Fruit fly (Drosophila melanogaster) whole organism, wandering third instar larva: ENCODE results near the gene Tim17a1.

Experiments used
- CG9705 ChIP-seq: fragments of 200-800 bp; sonication (Bioruptor generic); optimal IDR thresholded peaks from 2 replicates; lab custom pipeline; 2018; ENCODE audit warnings: missing biosample characterization, mild to moderate bottlenecking, missing genetic modification characterization
- HLH106 ChIP-seq: fragments of 200-800 bp; optimal IDR thresholded peaks from 3 replicates; lab custom pipeline; 2019; ENCODE audit warnings: missing biosample characterization, mild to moderate bottlenecking, missing genetic modification characterization, moderate library complexity
- Mio ChIP-seq: sonication (Bioruptor generic); optimal IDR thresholded peaks from 2 replicates; lab custom pipeline; 2016; ENCODE audit warnings: missing biosample characterization, missing genetic modification characterization
- Myc ChIP-seq: fragments of >200 bp; optimal IDR thresholded peaks from 2 replicates; lab custom pipeline; 2017
- Sp1 ChIP-seq: fragments of 200-800 bp; sonication (Bioruptor generic); optimal IDR thresholded peaks from 3 replicates; lab custom pipeline; 2019; ENCODE audit warnings: missing biosample characterization, mild to moderate bottlenecking, missing genetic modification characterization, moderate library complexity
- Vsx2 ChIP-seq: fragments of 200-300, 225-300 bp; sonication (Bioruptor generic); optimal IDR thresholded peaks from 2 replicates; lab custom pipeline; 2018; ENCODE audit warnings: missing biosample characterization, missing genetic modification characterization; ENCODE audit not compliant: partially characterized antibody
- h ChIP-seq: fragments of 200-800 bp; sonication (Bioruptor generic); optimal IDR thresholded peaks from 3 replicates; lab custom pipeline; 2016; ENCODE audit warnings: missing biosample characterization, mild to moderate bottlenecking, missing genetic modification characterization
- pan ChIP-seq: fragments of >200 bp; optimal IDR thresholded peaks from 2 replicates; lab custom pipeline; 2017
- psq ChIP-seq: fragments of 200-800 bp; sonication (Bioruptor generic); optimal IDR thresholded peaks from 3 replicates; lab custom pipeline; 2017; ENCODE audit warnings: missing biosample characterization, mild to moderate bottlenecking, missing genetic modification characterization, moderate library complexity

- TF ChIP-seq CG9705 (no peak), HLH106 (tag; lab: Kevin White, UChicago) (no peak), psq (no peak), Vsx2 (GFP tag; lab: Kevin White, UChicago) (no peak), Mio (GFP tag; lab: Kevin White, UChicago) (no peak), pan (lab: Kevin White, UChicago) (no peak), Sp1 (GFP tag; lab: Kevin White, UChicago) (no peak), h (GFP tag; lab: Kevin White, UChicago) (no peak), Myc (lab: Kevin White, UChicago) (no peak)
These were observed 10.8 kb upstream of the Tim17a1 start, which contains the start of gene GstD5 for dm6 chr3R:12375258-12375783.
